Worm (Caenorhabditis elegans) whole organism, young adult: Measurements from ENCODE around the gene nmur-3.

ENCODE experiments used
- B0019.2 ChIP-seq: fragments of 200-800 bp; sonication (Bioruptor generic); conservative IDR thresholded peaks from 2 replicates; pipeline ENCODE4 v1.3.6; 2022; ENCODE audit warnings: missing genetic modification reagents, missing genetic modification characterization, missing compliant biosample characterization
- B0035.1 ChIP-seq: sonication (generic microtip); optimal IDR thresholded peaks from 2 replicates; lab custom pipeline; 2016; ENCODE audit warnings: missing genetic modification characterization, mild to moderate bottlenecking, missing compliant biosample characterization, missing genotype, missing genetic modification reagents
- B0336.3 ChIP-seq: fragments of 200-800 bp; sonication (Bioruptor generic); IDR thresholded peaks from 2 replicates; pipeline ENCODE4 v1.3.6; 2022; ENCODE audit warnings: missing genetic modification characterization, missing compliant biosample characterization
- C06A6.2 ChIP-seq: fragments of 200-800 bp; sonication (Bioruptor generic); conservative IDR thresholded peaks from 2 replicates; pipeline ENCODE4 v1.3.6; 2022; ENCODE audit warnings: missing genetic modification characterization, missing compliant biosample characterization
- F10E7.11 ChIP-seq: sonication (generic microtip); optimal IDR thresholded peaks from 2 replicates; lab custom pipeline; 2017; ENCODE audit warnings: mild to moderate bottlenecking, missing genetic modification characterization, moderate library complexity, missing compliant biosample characterization
- K12H6.12 ChIP-seq: fragments of 200-800 bp; sonication (Bioruptor generic); optimal IDR thresholded peaks from 2 replicates; lab custom pipeline; 2018; ENCODE audit warnings: mild to moderate bottlenecking, missing genetic modification characterization, missing compliant biosample characterization
- T07F8.4 ChIP-seq: sonication (generic microtip); optimal IDR thresholded peaks from 2 replicates; lab custom pipeline; 2016; ENCODE audit warnings: mild to moderate bottlenecking, missing genetic modification characterization, moderate library complexity, missing compliant biosample characterization
- Y53F4B.3 ChIP-seq: fragments of 200-800 bp; sonication (Bioruptor generic); IDR thresholded peaks from 2 replicates; pipeline ENCODE4 v1.3.6; 2022; ENCODE audit warnings: missing genetic modification reagents, missing genetic modification characterization, missing compliant biosample characterization
- Y53G8AR.9 ChIP-seq: fragments of 200-800 bp; sonication (Bioruptor generic); conservative IDR thresholded peaks from 2 replicates; pipeline ENCODE4 v1.3.6; 2022; ENCODE audit warnings: missing genetic modification reagents, missing genetic modification characterization, missing compliant biosample characterization
- Y79H2A.3 ChIP-seq: fragments of 200-800 bp; sonication (Bioruptor generic); conservative IDR thresholded peaks from 2 replicates; pipeline ENCODE4 v1.3.6; 2022; ENCODE audit warnings: missing genetic modification reagents, missing genetic modification characterization, missing compliant biosample characterization
- Y95B8A.8 ChIP-seq: fragments of 200-800 bp; sonication (Bioruptor generic); IDR thresholded peaks from 2 replicates; pipeline ENCODE4 v1.3.6; 2022; ENCODE audit warnings: missing genetic modification reagents, missing genetic modification characterization, missing compliant biosample characterization
- akir-1 ChIP-seq: fragments of 200-800 bp; sonication (Bioruptor generic); optimal IDR thresholded peaks from 2 replicates; lab custom pipeline; 2018; ENCODE audit warnings: mild to moderate bottlenecking, missing genetic modification characterization, moderate library complexity, missing compliant biosample characterization
- ama-1 ChIP-seq, 3 experiments: fragments of 150-350 bp in 1 of 3; sonication (generic microtip) in 2 of 3; optimal IDR thresholded peaks; 2 replicates each; lab custom pipeline; 2014 to 2018; ENCODE audit warnings: missing biosample characterization in 2 of 3, missing genetic modification characterization in 2 of 3, missing genetic modification reagents in 2 of 3
- aptf-3 ChIP-seq: fragments of 200-800 bp; sonication (Bioruptor generic); IDR thresholded peaks from 2 replicates; pipeline ENCODE4 v1.3.6; 2022; ENCODE audit warnings: missing genetic modification characterization, missing compliant biosample characterization
- atf-7 ChIP-seq: sonication (generic microtip); optimal IDR thresholded peaks from 2 replicates; lab custom pipeline; 2017; ENCODE audit warnings: mild to moderate bottlenecking, missing genetic modification characterization, missing compliant biosample characterization
- bed-1 ChIP-seq: fragments of 200-800 bp; sonication (Bioruptor generic); IDR thresholded peaks from 2 replicates; pipeline ENCODE4 v1.3.6; 2022; ENCODE audit warnings: missing genetic modification reagents, missing genetic modification characterization, missing compliant biosample characterization
- bed-2 ChIP-seq: fragments of 200-800 bp; sonication (Bioruptor generic); IDR thresholded peaks from 2 replicates; pipeline ENCODE4 v1.3.6; 2022; ENCODE audit warnings: missing genetic modification reagents, missing genetic modification characterization, missing compliant biosample characterization
- cebp-2 ChIP-seq: fragments of 200-800 bp; sonication (Bioruptor generic); IDR thresholded peaks from 2 replicates; pipeline ENCODE4 v1.3.6; 2022; ENCODE audit warnings: missing genetic modification characterization, missing compliant biosample characterization
- ceh-100 ChIP-seq: fragments of 200-800 bp; sonication (Bioruptor generic); IDR thresholded peaks from 2 replicates; pipeline ENCODE4 v1.3.6; 2022; ENCODE audit warnings: missing genetic modification reagents, missing genetic modification characterization, missing compliant biosample characterization
- egl-18 ChIP-seq: fragments of 200-800 bp; sonication (Bioruptor generic); IDR thresholded peaks from 2 replicates; pipeline ENCODE4 v1.3.6; 2022; ENCODE audit warnings: missing genetic modification reagents, missing genetic modification characterization, missing compliant biosample characterization
- egl-44 ChIP-seq: fragments of 200-800 bp; sonication (Bioruptor generic); IDR thresholded peaks from 2 replicates; pipeline ENCODE4 v1.3.6; 2022; ENCODE audit warnings: missing genetic modification reagents, missing genetic modification characterization, missing compliant biosample characterization
- him-1 ChIP-seq: sonication (generic microtip); optimal IDR thresholded peaks from 2 replicates; lab custom pipeline; 2016; ENCODE audit warnings: missing genotype, missing genetic modification reagents, missing genetic modification characterization, missing compliant biosample characterization
- lin-26 ChIP-seq: fragments of 200-800 bp; sonication (Bioruptor generic); IDR thresholded peaks from 2 replicates; pipeline ENCODE4 v1.3.6; 2022; ENCODE audit warnings: missing genetic modification reagents, missing genetic modification characterization, missing compliant biosample characterization
- lin-54 ChIP-seq: fragments of 200-800 bp; sonication (Bioruptor generic); optimal IDR thresholded peaks from 2 replicates; lab custom pipeline; 2018; ENCODE audit warnings: mild to moderate bottlenecking, missing genetic modification characterization, missing compliant biosample characterization
- lir-1 ChIP-seq: fragments of 200-800 bp; sonication (Bioruptor generic); conservative IDR thresholded peaks from 2 replicates; pipeline ENCODE4 v1.3.6; 2022; ENCODE audit warnings: missing genetic modification reagents, missing genetic modification characterization, missing compliant biosample characterization
- madf-10 ChIP-seq: sonication (generic microtip); optimal IDR thresholded peaks from 2 replicates; lab custom pipeline; 2016; ENCODE audit warnings: mild to moderate bottlenecking, missing genetic modification characterization, missing compliant biosample characterization
- madf-3 ChIP-seq: fragments of 200-800 bp; sonication (Bioruptor generic); IDR thresholded peaks from 2 replicates; pipeline ENCODE4 v1.3.6; 2022; ENCODE audit warnings: missing genetic modification reagents, missing genetic modification characterization, missing compliant biosample characterization
- mcd-1 ChIP-seq: fragments of 200-800 bp; sonication (Bioruptor generic); IDR thresholded peaks from 2 replicates; pipeline ENCODE4 v1.3.6; 2022; ENCODE audit warnings: missing genetic modification reagents, missing genetic modification characterization, missing compliant biosample characterization
- mel-28 ChIP-seq: sonication (generic microtip); optimal IDR thresholded peaks from 2 replicates; lab custom pipeline; 2016; ENCODE audit warnings: borderline replicate concordance, mild to moderate bottlenecking, missing genetic modification characterization, missing compliant biosample characterization
- mxl-1 ChIP-seq: sonication (generic microtip); optimal IDR thresholded peaks from 2 replicates; lab custom pipeline; 2016; ENCODE audit warnings: missing genetic modification characterization, missing compliant biosample characterization
- nfya-1 ChIP-seq: sonication (generic microtip); optimal IDR thresholded peaks from 2 replicates; lab custom pipeline; 2017; ENCODE audit warnings: antibody characterized with exemption, missing compliant biosample characterization, missing genetic modification characterization, borderline replicate concordance; ENCODE audit not compliant: insufficient read depth
- nhr-120 ChIP-seq: fragments of 200-800 bp; sonication (Bioruptor generic); IDR thresholded peaks from 2 replicates; pipeline ENCODE4 v1.3.6; 2022; ENCODE audit warnings: missing genetic modification characterization, missing compliant biosample characterization
- rcor-1 ChIP-seq: fragments of 200-800 bp; sonication (Bioruptor generic); IDR thresholded peaks from 2 replicates; pipeline ENCODE4 v1.3.6; 2022; ENCODE audit warnings: missing genetic modification reagents, missing genetic modification characterization, missing compliant biosample characterization
- rpc-1 ChIP-seq, 2 experiments: fragments of 150-350 bp in 1 of 2; sonication (generic microtip) in 1 of 2; optimal IDR thresholded peaks; 2 replicates each; lab custom pipeline; 2014 to 2018; ENCODE audit warnings: missing biosample characterization in 1 of 2, missing genetic modification characterization in 1 of 2, missing genetic modification reagents in 1 of 2, missing genotype in 1 of 2
- sptf-2 ChIP-seq: fragments of 200-800 bp; sonication (Bioruptor generic); optimal IDR thresholded peaks from 2 replicates; lab custom pipeline; 2018; ENCODE audit warnings: mild to moderate bottlenecking, missing genetic modification characterization, missing compliant biosample characterization
- tbp1 ChIP-seq: fragments of 200-800 bp; sonication (Bioruptor generic); optimal IDR thresholded peaks from 2 replicates; lab custom pipeline; 2018; ENCODE audit warnings: mild to moderate bottlenecking, missing genetic modification characterization, missing compliant biosample characterization
- unc-130 ChIP-seq: sonication (generic microtip); optimal IDR thresholded peaks from 2 replicates; lab custom pipeline; 2016; ENCODE audit warnings: missing genetic modification reagents, missing genetic modification characterization, missing compliant biosample characterization
- zfh-2 ChIP-seq: fragments of 200-800 bp; sonication (Bioruptor generic); conservative IDR thresholded peaks from 2 replicates; pipeline ENCODE4 v1.3.6; 2022; ENCODE audit warnings: missing genetic modification reagents, missing genetic modification characterization, missing compliant biosample characterization
- ztf-25 ChIP-seq: fragments of 200-800 bp; sonication (Bioruptor generic); IDR thresholded peaks from 2 replicates; pipeline ENCODE4 v1.3.6; 2022; ENCODE audit warnings: missing genetic modification reagents, missing genetic modification characterization, missing compliant biosample characterization
- ztf-26 ChIP-seq: sonication (generic microtip); optimal IDR thresholded peaks from 2 replicates; lab custom pipeline; 2017; ENCODE audit warnings: missing genetic modification characterization, missing compliant biosample characterization
- ztf-3 ChIP-seq: fragments of 200-800 bp; sonication (Bioruptor generic); optimal IDR thresholded peaks from 2 replicates; lab custom pipeline; 2018; ENCODE audit warnings: mild to moderate bottlenecking, missing genetic modification characterization, missing compliant biosample characterization

Gene nmur-3

ce11 chrX:4453101-4453500 lies 13.2 kb upstream of the nmur-3 start (continued):
- no peak for TF ChIP-seq aptf-3 (GFP tag; lab: Robert Waterston, UW)
- no peak for TF ChIP-seq zfh-2 (GFP tag; lab: Robert Waterston, UW)
- no peak for TF ChIP-seq madf-3
- peak; percentile 93 for TF ChIP-seq tbp1 (GFP tag; lab: Kevin White, UChicago)
- TF ChIP-seq mel-28 = no peak
- no peak for TF ChIP-seq B0035.1
- TF ChIP-seq bed-2 (GFP tag; lab: Robert Waterston, UW) = no peak
- no peak for TF ChIP-seq B0336.3
- TF ChIP-seq atf-7 = no peak
- no peak for TF ChIP-seq F10E7.11 (tag; lab: Kevin White, UChicago)
- TF ChIP-seq B0019.2 (GFP tag; lab: Robert Waterston, UW) = no peak
- peak; percentile 35 for TF ChIP-seq T07F8.4 (tag; lab: Kevin White, UChicago)
- peak; percentile 88 for TF ChIP-seq lin-26 (GFP tag; lab: Robert Waterston, UW)
- no peak for TF ChIP-seq cebp-2 (GFP tag; lab: Robert Waterston, UW)
- TF ChIP-seq sptf-2 (GFP tag; lab: Kevin White, UChicago) = no peak
- no peak for TF ChIP-seq mcd-1 (GFP tag; lab: Robert Waterston, UW)
- no peak for TF ChIP-seq nfya-1 (tag; lab: Kevin White, UChicago)
- TF ChIP-seq mxl-1 (tag; lab: Kevin White, UChicago) = no peak
- no peak for TF ChIP-seq Y79H2A.3 (GFP tag; lab: Robert Waterston, UW)
- peak; percentile 31 for TF ChIP-seq madf-10 (tag; lab: Kevin White, UChicago)
- TF ChIP-seq ama-1 (optimal IDR thresholded peaks at IDR 0.05; lab: Kevin White, UChicago) = no peak
- peak in 1 of 2 experiments; percentile 35 for TF ChIP-seq ama-1 (GFP tag; optimal IDR thresholded peaks at IDR 0.05; lab: Kevin White, UChicago)
- 0 out of 2 replicates have a peak, but pooled peaks have one; percentile 23 for TF ChIP-seq bed-1 (GFP tag; lab: Robert Waterston, UW)
- TF ChIP-seq him-1 (tag; lab: Kevin White, UChicago) = peak; percentile 87
- no peak for TF ChIP-seq C06A6.2 (GFP tag; lab: Robert Waterston, UW)
- no peak for TF ChIP-seq ceh-100 (GFP tag; lab: Robert Waterston, UW)
- TF ChIP-seq akir-1 (GFP tag; lab: Kevin White, UChicago) = no peak
- TF ChIP-seq Y95B8A.8 = no peak
- TF ChIP-seq rcor-1 (GFP tag; lab: Robert Waterston, UW) = peak; percentile 19; the same call in 1 of the 2 replicates
- no peak for TF ChIP-seq ztf-26 (tag; lab: Kevin White, UChicago)
- TF ChIP-seq ztf-25 (GFP tag; lab: Robert Waterston, UW) = peak; percentile 75; the same call in 1 of the 2 replicates
- peak; percentile 75; the same call in 1 of the 2 replicates for TF ChIP-seq egl-44 (GFP tag; lab: Robert Waterston, UW)
- TF ChIP-seq lir-1 = no peak
- no peak for TF ChIP-seq Y53F4B.3 (GFP tag; lab: Robert Waterston, UW)
- no peak for TF ChIP-seq unc-130 (GFP tag; lab: Kevin White, UChicago)
- TF ChIP-seq Y53G8AR.9 (GFP tag; lab: Robert Waterston, UW) = no peak
- TF ChIP-seq egl-18 (GFP tag; lab: Robert Waterston, UW) = no peak
- TF ChIP-seq ztf-3 (GFP tag; lab: Kevin White, UChicago) = no peak
- no peak for TF ChIP-seq nhr-120 (GFP tag; lab: Robert Waterston, UW)
- peak; percentile 85 for TF ChIP-seq rpc-1 (optimal IDR thresholded peaks at IDR 0.05; lab: Kevin White, UChicago)
- peak; percentile 97 for TF ChIP-seq rpc-1 (tag; optimal IDR thresholded peaks at IDR 0.05; lab: Kevin White, UChicago)
- TF ChIP-seq lin-54 (GFP tag; lab: Kevin White, UChicago) = no peak
- TF ChIP-seq K12H6.12 (tag; lab: Kevin White, UChicago) = no peak
